Worm (Caenorhabditis elegans) whole organism, midembryonic: ENCODE results near the gene R08E3.1.

ENCODE experiments used
- cog-1 ChIP-seq: sonication (generic microtip); optimal IDR thresholded peaks from 2 replicates; lab custom pipeline; 2016; ENCODE audit warnings: missing genetic modification characterization, missing compliant biosample characterization
- flt-1 ChIP-seq: fragments of 200-800 bp; sonication (Bioruptor generic); IDR thresholded peaks from 2 replicates; pipeline ENCODE4 v1.3.6; 2022; ENCODE audit warnings: missing genetic modification characterization, missing compliant biosample characterization
- tab-1 ChIP-seq: fragments of 200-800 bp; sonication (Bioruptor generic); IDR thresholded peaks from 2 replicates; pipeline ENCODE4 v1.3.6; 2022; ENCODE audit warnings: missing genetic modification characterization, missing compliant biosample characterization

DNA sequence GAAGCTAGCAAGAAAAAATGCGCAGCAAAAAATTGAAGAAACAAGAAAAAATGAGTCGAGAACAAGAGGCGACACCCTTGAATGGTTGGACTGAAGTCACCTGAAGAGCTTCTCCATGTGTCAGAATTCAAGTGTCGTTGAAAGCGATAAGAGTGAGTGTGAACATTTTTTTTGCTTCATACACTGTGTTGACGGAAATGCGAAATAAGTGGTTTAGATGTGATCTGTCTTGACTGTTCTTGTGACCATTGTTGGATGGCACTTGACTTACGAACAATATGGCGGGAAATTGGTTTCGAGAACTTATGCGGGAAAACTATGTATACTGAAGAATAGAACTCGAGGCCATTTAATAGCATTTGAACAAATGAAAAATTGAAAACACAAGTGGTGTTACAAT lies 57.6 kb downstream of the R08E3.1 start:
- TF ChIP-seq tab-1 (no peak), flt-1 (GFP tag; lab: Robert Waterston, UW) (no peak), cog-1 (tag; lab: Kevin White, UChicago) (no peak)
